Worm (Caenorhabditis elegans) whole organism, midembryonic: ENCODE results near the gene sftb-1.

Experiments used
- T22C8.4 ChIP-seq: fragments of 200-800 bp; sonication (Bioruptor generic); IDR thresholded peaks from 2 replicates; pipeline ENCODE4 v1.3.6; 2022; ENCODE audit warnings: missing genetic modification characterization, missing compliant biosample characterization
- cog-1 ChIP-seq: sonication (generic microtip); optimal IDR thresholded peaks from 2 replicates; lab custom pipeline; 2016; ENCODE audit warnings: missing genetic modification characterization, missing compliant biosample characterization
- flt-1 ChIP-seq: fragments of 200-800 bp; sonication (Bioruptor generic); IDR thresholded peaks from 2 replicates; pipeline ENCODE4 v1.3.6; 2022; ENCODE audit warnings: missing genetic modification characterization, missing compliant biosample characterization
- klf-2 ChIP-seq: fragments of 200-800 bp; sonication (Bioruptor generic); conservative IDR thresholded peaks from 2 replicates; pipeline ENCODE4 v1.3.6; 2022; ENCODE audit warnings: missing genetic modification reagents, missing genetic modification characterization, missing compliant biosample characterization
- med-1 ChIP-seq: sonication (generic microtip); optimal IDR thresholded peaks from 2 replicates; lab custom pipeline; 2017; ENCODE audit warnings: missing genetic modification characterization, mild to moderate bottlenecking, missing compliant biosample characterization, antibody characterized with exemption, missing genetic modification reagents; ENCODE audit not compliant: insufficient read depth
- ref-1 ChIP-seq: fragments of 200-800 bp; sonication (Bioruptor generic); conservative IDR thresholded peaks from 2 replicates; pipeline ENCODE4 v1.3.6; 2022; ENCODE audit warnings: missing genetic modification reagents, missing genetic modification characterization, missing compliant biosample characterization
- tab-1 ChIP-seq: fragments of 200-800 bp; sonication (Bioruptor generic); IDR thresholded peaks from 2 replicates; pipeline ENCODE4 v1.3.6; 2022; ENCODE audit warnings: missing genetic modification characterization, missing compliant biosample characterization
- ztf-23 ChIP-seq: fragments of 200-800 bp; sonication (Bioruptor generic); IDR thresholded peaks from 2 replicates; pipeline ENCODE4 v1.3.6; 2022; ENCODE audit warnings: missing genetic modification reagents, missing genetic modification characterization, missing compliant biosample characterization
- ztf-29 ChIP-seq: fragments of 200-800 bp; sonication (Bioruptor generic); IDR thresholded peaks from 2 replicates; pipeline ENCODE4 v1.3.6; 2022; ENCODE audit warnings: missing genetic modification reagents, missing genetic modification characterization, missing compliant biosample characterization

Gene sftb-1

ce11 chrIII:4247571-4247970 lies 21.5 kb downstream of the sftb-1 start, which contains the start of gene Y44F5A.1:
TSS of gene Y44F5A.1 (minus strand) at chrIII:4247671.
- TF ChIP-seq ztf-29 (GFP tag; lab: Robert Waterston, UW) (no peak), ztf-23 (no peak), T22C8.4 (GFP tag; lab: Robert Waterston, UW) (no peak), flt-1 (GFP tag; lab: Robert Waterston, UW) (no peak), cog-1 (tag; lab: Kevin White, UChicago) (no peak), ref-1 (GFP tag; lab: Robert Waterston, UW) (no peak), med-1 (GFP tag; lab: Kevin White, UChicago) (no peak), tab-1 (no peak), klf-2 (GFP tag; lab: Robert Waterston, UW) (no peak)

ce11 chrIII:4244285-4244684 lies 24.8 kb downstream of the sftb-1 start, which contains the start of gene zhit-2:
TSS of gene zhit-2 (minus strand) at chrIII:4244385.
- TF ChIP-seq flt-1 (GFP tag; lab: Robert Waterston, UW) (no peak), klf-2 (GFP tag; lab: Robert Waterston, UW) (no peak), tab-1 (no peak), ztf-29 (GFP tag; lab: Robert Waterston, UW) (no peak), T22C8.4 (GFP tag; lab: Robert Waterston, UW) (no peak), med-1 (GFP tag; lab: Kevin White, UChicago) (no peak)

- TF ChIP-seq ref-1 (GFP tag; lab: Robert Waterston, UW) = no peak
- no peak for TF ChIP-seq klf-2 (GFP tag; lab: Robert Waterston, UW)
- no peak for TF ChIP-seq tab-1
- no peak for TF ChIP-seq ztf-23
- no peak for TF ChIP-seq ztf-29 (GFP tag; lab: Robert Waterston, UW)
- TF ChIP-seq cog-1 (tag; lab: Kevin White, UChicago) = no peak
- TF ChIP-seq T22C8.4 (GFP tag; lab: Robert Waterston, UW) = no peak
- no peak for TF ChIP-seq flt-1 (GFP tag; lab: Robert Waterston, UW)
- TF ChIP-seq med-1 (GFP tag; lab: Kevin White, UChicago) = no peak
Measured at ce11 chrIII:4243461-4243860, 25.6 kb downstream of the sftb-1 start, which contains the start of gene mrpl-21. TSS of gene mrpl-21 (minus strand) at chrIII:4243561.

- TF ChIP-seq med-1 (GFP tag; lab: Kevin White, UChicago) (no peak), cog-1 (tag; lab: Kevin White, UChicago) (no peak), klf-2 (GFP tag; lab: Robert Waterston, UW) (no peak), ztf-29 (GFP tag; lab: Robert Waterston, UW) (no peak), ref-1 (GFP tag; lab: Robert Waterston, UW) (no peak)
Measured at ce11 chrIII:4242225-4242862, 26.7 kb downstream of the sftb-1 start, which contains the start of gene F43C1.7. TSS of gene F43C1.7 (minus strand) at chrIII:4242575.

ce11 chrIII:4241181-4241580 lies 27.9 kb downstream of the sftb-1 start:
- TF ChIP-seq cog-1 (tag; lab: Kevin White, UChicago) = no peak
- TF ChIP-seq klf-2 (GFP tag; lab: Robert Waterston, UW) = no peak
- no peak for TF ChIP-seq flt-1 (GFP tag; lab: Robert Waterston, UW)
- TF ChIP-seq med-1 (GFP tag; lab: Kevin White, UChicago) = no peak
- no peak for TF ChIP-seq T22C8.4 (GFP tag; lab: Robert Waterston, UW)
- no peak for TF ChIP-seq ztf-23
- TF ChIP-seq ztf-29 (GFP tag; lab: Robert Waterston, UW) = no peak
- TF ChIP-seq tab-1 = no peak
- no peak for TF ChIP-seq ref-1 (GFP tag; lab: Robert Waterston, UW)

ce11 chrIII:4240126-4240525 lies 28.9 kb downstream of the sftb-1 start:
- TF ChIP-seq T22C8.4 (GFP tag; lab: Robert Waterston, UW) = no peak
- no peak for TF ChIP-seq ztf-29 (GFP tag; lab: Robert Waterston, UW)
- no peak for TF ChIP-seq tab-1
- TF ChIP-seq cog-1 (tag; lab: Kevin White, UChicago) = no peak
- TF ChIP-seq ztf-23 = no peak
- TF ChIP-seq klf-2 (GFP tag; lab: Robert Waterston, UW) = no peak

ce11 chrIII:4237660-4238059 lies 31.4 kb downstream of the sftb-1 start:
- TF ChIP-seq tab-1 (no peak), klf-2 (GFP tag; lab: Robert Waterston, UW) (no peak), med-1 (GFP tag; lab: Kevin White, UChicago) (no peak), ref-1 (GFP tag; lab: Robert Waterston, UW) (no peak), cog-1 (tag; lab: Kevin White, UChicago) (peak; percentile 89), ztf-23 (0 out of 2 replicates have a peak, but pooled peaks have one; percentile 36), flt-1 (GFP tag; lab: Robert Waterston, UW) (0 out of 2 replicates have a peak, but pooled peaks have one; percentile 44)

ce11 chrIII:4236178-4236577 lies 32.9 kb downstream of the sftb-1 start:
- no peak for TF ChIP-seq tab-1
- no peak for TF ChIP-seq ztf-23
- no peak for TF ChIP-seq T22C8.4 (GFP tag; lab: Robert Waterston, UW)
- no peak for TF ChIP-seq ref-1 (GFP tag; lab: Robert Waterston, UW)
- no peak for TF ChIP-seq ztf-29 (GFP tag; lab: Robert Waterston, UW)
- TF ChIP-seq klf-2 (GFP tag; lab: Robert Waterston, UW) = no peak
- TF ChIP-seq med-1 (GFP tag; lab: Kevin White, UChicago) = no peak
- no peak for TF ChIP-seq cog-1 (tag; lab: Kevin White, UChicago)
- TF ChIP-seq flt-1 (GFP tag; lab: Robert Waterston, UW) = no peak

- no peak for TF ChIP-seq ref-1 (GFP tag; lab: Robert Waterston, UW)
- TF ChIP-seq med-1 (GFP tag; lab: Kevin White, UChicago) = no peak
- no peak for TF ChIP-seq ztf-23
- TF ChIP-seq ztf-29 (GFP tag; lab: Robert Waterston, UW) = no peak
- no peak for TF ChIP-seq klf-2 (GFP tag; lab: Robert Waterston, UW)
- TF ChIP-seq flt-1 (GFP tag; lab: Robert Waterston, UW) = no peak
- TF ChIP-seq cog-1 (tag; lab: Kevin White, UChicago) = no peak
- TF ChIP-seq T22C8.4 (GFP tag; lab: Robert Waterston, UW) = no peak
- TF ChIP-seq tab-1 = no peak
Measured at ce11 chrIII:4234642-4235295, 34.3 kb downstream of the sftb-1 start.
